Worm (Caenorhabditis elegans): ENCODE data around the gene clec-85.
"Not testable (repeated sequence)": the region's sequence is repeated elsewhere in the genome, so short reads cannot be mapped to it uniquely, and the experiment has no call there.

clec-85 gene

ce11 chrIV:2892395-2892786, 41.7 kb downstream of the clec-85 start, which contains the start of gene Y54G2A.18:
Y54G2A.18 (minus strand) TSS chrIV:2892495.
- TF ChIP-seq elt-3 (tag; optimal IDR thresholded peaks at IDR 0.05) = no peak
- no peak for TF ChIP-seq unc-62 (GFP tag; optimal IDR thresholded peaks at IDR 0.05)
- TF ChIP-seq lin-35 (GFP tag; optimal IDR thresholded peaks at IDR 0.05) = no peak

ce11 chrIV:2892787-2893485, 42.2 kb downstream of the clec-85 start:
- TF ChIP-seq nhr-85 (tag) (peak; percentile 76), blmp-1 (tag; optimal IDR thresholded peaks at IDR 0.05) (peak; percentile 69), skn-1 (tag; optimal IDR thresholded peaks at IDR 0.05) (peak; percentile 1), nhr-84 (tag; optimal IDR thresholded peaks at IDR 0.05) (no peak), tlp-1 (tag; optimal IDR thresholded peaks at IDR 0.05) (no peak)

ce11 chrIV:2893486-2893842, 42.8 kb downstream of the clec-85 start:
- TF ChIP-seq nhr-12 (tag; optimal IDR thresholded peaks at IDR 0.05) = no peak
- TF ChIP-seq rnt-1 (tag; optimal IDR thresholded peaks at IDR 0.05) = no peak
- TF ChIP-seq sptf-1 (tag; optimal IDR thresholded peaks at IDR 0.05) = no peak
- TF ChIP-seq pax-3 (tag; optimal IDR thresholded peaks at IDR 0.05) = no peak
- TF ChIP-seq aha-1 (tag; optimal IDR thresholded peaks at IDR 0.05) = no peak
- TF ChIP-seq nhr-237 (tag; optimal IDR thresholded peaks at IDR 0.05) = no peak
- no peak for TF ChIP-seq hpl-2 (GFP tag; optimal IDR thresholded peaks at IDR 0.05)
- no peak for TF ChIP-seq nhr-20 (tag; optimal IDR thresholded peaks at IDR 0.05)
- TF ChIP-seq grh-1 (GFP tag; IDR thresholded peaks at IDR 0.05) = no peak
- no peak for TF ChIP-seq hlh-17 (GFP tag; optimal IDR thresholded peaks at IDR 0.05; ENCODE audit: borderline replicate concordance)
- no peak for TF ChIP-seq nhr-47 (tag; optimal IDR thresholded peaks at IDR 0.05)
- TF ChIP-seq sup-37 (GFP tag; optimal IDR thresholded peaks at IDR 0.05) = no peak
- no peak for TF ChIP-seq egl-27 (tag; optimal IDR thresholded peaks at IDR 0.05)
- TF ChIP-seq snu-23 (GFP tag; optimal IDR thresholded peaks at IDR 0.05) = no peak

ce11 chrIV:2894630-2895029, 43.9 kb downstream of the clec-85 start, which contains the start of gene Y54G2A.19:
Y54G2A.19 (minus strand) TSS chrIV:2894730.
- TF ChIP-seq ceh-63 (GFP tag; optimal IDR thresholded peaks at IDR 0.05); lin-39 (tag; optimal IDR thresholded peaks at IDR 0.05); zip-4 (GFP tag; optimal IDR thresholded peaks at IDR 0.05): not testable (repeated sequence)

- TF ChIP-seq nhr-71 (tag; optimal IDR thresholded peaks at IDR 0.05) = peak; percentile 64
- TF ChIP-seq nhr-85 (tag) = peak; percentile 65
- peak; percentile 48 for TF ChIP-seq rnt-1 (tag; optimal IDR thresholded peaks at IDR 0.05)
- TF ChIP-seq mab-9 (GFP tag; IDR thresholded peaks at IDR 0.05) = 0 out of 2 replicates have a peak, but pooled peaks have one; percentile 45
- peak; percentile 34 for TF ChIP-seq swsn-7 (tag; optimal IDR thresholded peaks at IDR 0.05)
- TF ChIP-seq F16B12.6 (tag; optimal IDR thresholded peaks at IDR 0.05) = peak; percentile 14
- TF ChIP-seq egl-13 (tag; optimal IDR thresholded peaks at IDR 0.05) = peak; percentile 3
- TF ChIP-seq ceh-88 (GFP tag; IDR thresholded peaks at IDR 0.05) = peak; percentile 70
- TF ChIP-seq isw-1 (GFP tag; IDR thresholded peaks at IDR 0.05) = peak; percentile 30
- TF ChIP-seq snu-23 (GFP tag; optimal IDR thresholded peaks at IDR 0.05) = peak; percentile 19
- peak; percentile 29 for TF ChIP-seq unc-86 (tag; optimal IDR thresholded peaks at IDR 0.05)
- TF ChIP-seq efl-1 (optimal IDR thresholded peaks at IDR 0.05) = peak; percentile 49 to 68
- TF ChIP-seq efl-1 (GFP tag; optimal IDR thresholded peaks at IDR 0.05 in 1 of 2) = peak; percentile 69 to 94
- peak in 1 of 2 experiments; percentile 5 for TF ChIP-seq lin-35 (GFP tag; optimal IDR thresholded peaks at IDR 0.05)
- TF ChIP-seq nhr-90 (tag; optimal IDR thresholded peaks at IDR 0.05; ENCODE audit: poor library complexity) = peak; percentile 15
- peak; percentile 32 for TF ChIP-seq dsc-1 (tag; optimal IDR thresholded peaks at IDR 0.05)
- TF ChIP-seq lin-14 (GFP tag; optimal IDR thresholded peaks at IDR 0.05) = peak; percentile 40
- peak; percentile 69 for TF ChIP-seq grh-1 (GFP tag; IDR thresholded peaks at IDR 0.05)
- peak; percentile 58 for TF ChIP-seq xbp-1 (tag; optimal IDR thresholded peaks at IDR 0.05)
- peak; percentile 77 for TF ChIP-seq nhr-19 (GFP tag; conservative IDR thresholded peaks at IDR 0.05)
- TF ChIP-seq nhr-47 (tag; optimal IDR thresholded peaks at IDR 0.05) = peak; percentile 75
- TF ChIP-seq dpl-1 (GFP tag; optimal IDR thresholded peaks at IDR 0.05) = peak in 1 of 3 experiments; percentile 65
- TF ChIP-seq lsy-2 (tag; optimal IDR thresholded peaks at IDR 0.05) = peak; percentile 55 to 56
- TF ChIP-seq tbx-2 (tag; optimal IDR thresholded peaks at IDR 0.05) = peak; percentile 34
These were observed 45.4 kb downstream of the clec-85 start for ce11 chrIV:2895986-2896660.
